Worm (Caenorhabditis elegans) whole organism, L4/young adult: ENCODE results near the gene D2023.1.

ENCODE experiments used
- W03F9.2 ChIP-seq: fragments of 150-350 bp; optimal IDR thresholded peaks from 2 replicates; lab custom pipeline; 2014; ENCODE audit warnings: missing biosample characterization, missing genetic modification characterization
- dao-5 ChIP-seq: sonication (generic microtip); optimal IDR thresholded peaks from 2 replicates; lab custom pipeline; 2016; ENCODE audit warnings: missing genotype, missing genetic modification characterization, moderate library complexity, missing compliant biosample characterization
- him-1 ChIP-seq: sonication (generic microtip); optimal IDR thresholded peaks from 2 replicates; lab custom pipeline; 2016; ENCODE audit warnings: missing genotype, missing genetic modification reagents, missing genetic modification characterization, missing compliant biosample characterization

D2023.1 gene

ce11 chrV:11773420-11773819 lies 15.9 kb upstream of the D2023.1 start, which contains the start of gene bus-18:
TSS of gene bus-18 (plus strand) at chrV:11773720.
- TF ChIP-seq him-1 (tag; lab: Kevin White, UChicago), result no peak
- no peak for TF ChIP-seq dao-5 (tag; lab: Kevin White, UChicago)
- no peak for TF ChIP-seq W03F9.2 (tag; lab: Kevin White, UChicago)

- no peak for TF ChIP-seq dao-5 (tag; lab: Kevin White, UChicago)
- no peak for TF ChIP-seq him-1 (tag; lab: Kevin White, UChicago)
- TF ChIP-seq W03F9.2 (tag; lab: Kevin White, UChicago), result no peak
Observed at ce11 chrV:11773934-11774333, 15.4 kb upstream of the D2023.1 start.

ce11 chrV:11776538-11776937 lies 12.8 kb upstream of the D2023.1 start, which contains the start of gene F55A11.6:
TSS of gene F55A11.6 (plus strand) at chrV:11776838.
- TF ChIP-seq W03F9.2 (tag; lab: Kevin White, UChicago), result no peak

- no peak for TF ChIP-seq dao-5 (tag; lab: Kevin White, UChicago)
- TF ChIP-seq W03F9.2 (tag; lab: Kevin White, UChicago), result no peak
- no peak for TF ChIP-seq him-1 (tag; lab: Kevin White, UChicago)
Observed at ce11 chrV:11777846-11778245, 11.5 kb upstream of the D2023.1 start.

- TF ChIP-seq dao-5 (tag; lab: Kevin White, UChicago) (no peak), W03F9.2 (tag; lab: Kevin White, UChicago) (no peak), him-1 (tag; lab: Kevin White, UChicago) (no peak)
Observed at ce11 chrV:11779310-11779709, 10.0 kb upstream of the D2023.1 start.

- no peak for TF ChIP-seq him-1 (tag; lab: Kevin White, UChicago)
- no peak for TF ChIP-seq W03F9.2 (tag; lab: Kevin White, UChicago)
- no peak for TF ChIP-seq dao-5 (tag; lab: Kevin White, UChicago)
Observed at ce11 chrV:11779810-11780209, 9.5 kb upstream of the D2023.1 start.

- TF ChIP-seq dao-5 (tag; lab: Kevin White, UChicago), result peak; percentile 82
- TF ChIP-seq W03F9.2 (tag; lab: Kevin White, UChicago), result peak; percentile 78
- peak; percentile 72 for TF ChIP-seq him-1 (tag; lab: Kevin White, UChicago)
Observed at ce11 chrV:11782809-11783440, 6.4 kb upstream of the D2023.1 start, which contains the start of gene F55A11.11. TSS of gene F55A11.11 (plus strand) at chrV:11783149.

ce11 chrV:11787258-11787657 lies 2.1 kb upstream of the D2023.1 start, which contains the start of gene F55A11.7:
TSS of gene F55A11.7 (minus strand) at chrV:11787443.
- TF ChIP-seq dao-5 (tag; lab: Kevin White, UChicago), result no peak
- TF ChIP-seq W03F9.2 (tag; lab: Kevin White, UChicago), result no peak
- no peak for TF ChIP-seq him-1 (tag; lab: Kevin White, UChicago)

- TF ChIP-seq him-1 (tag; lab: Kevin White, UChicago) (no peak), W03F9.2 (tag; lab: Kevin White, UChicago) (peak; percentile 31), dao-5 (tag; lab: Kevin White, UChicago) (no peak)
Observed at ce11 chrV:11787742-11788238, 1.6 kb upstream of the D2023.1 start, which contains the start of gene F55A11.8. TSS of gene F55A11.8 (plus strand) at chrV:11788188.

- TF ChIP-seq dao-5 (tag; lab: Kevin White, UChicago) (no peak), him-1 (tag; lab: Kevin White, UChicago) (no peak), W03F9.2 (tag; lab: Kevin White, UChicago) (no peak)
Observed at ce11 chrV:11794172-11794571, 4.8 kb downstream of the D2023.1 start.

ce11 chrV:11795352-11795751 lies 6.0 kb downstream of the D2023.1 start:
- no peak for TF ChIP-seq him-1 (tag; lab: Kevin White, UChicago)
- TF ChIP-seq dao-5 (tag; lab: Kevin White, UChicago), result no peak
- no peak for TF ChIP-seq W03F9.2 (tag; lab: Kevin White, UChicago)

ce11 chrV:11796343-11796742 lies 7.0 kb downstream of the D2023.1 start:
- TF ChIP-seq W03F9.2 (tag; lab: Kevin White, UChicago) (no peak), him-1 (tag; lab: Kevin White, UChicago) (no peak), dao-5 (tag; lab: Kevin White, UChicago) (no peak)

- TF ChIP-seq him-1 (tag; lab: Kevin White, UChicago), result no peak
- TF ChIP-seq dao-5 (tag; lab: Kevin White, UChicago), result no peak
- no peak for TF ChIP-seq W03F9.2 (tag; lab: Kevin White, UChicago)
Observed at ce11 chrV:11797272-11797855, 8.0 kb downstream of the D2023.1 start.
